Worm (Caenorhabditis elegans): ENCODE measurements around the gene pck-1.

Gene pck-1

ce11 chrIII:62383-62873, 3.6 kb downstream of the pck-1 start (continued):
- TF ChIP-seq alr-1 (tag; optimal IDR thresholded peaks at IDR 0.05): no peak
- TF ChIP-seq nhr-77 (tag; optimal IDR thresholded peaks at IDR 0.05): no peak

ce11 chrIII:61045-61444, 5.0 kb downstream of the pck-1 start, which contains the start of gene btb-5:
Gene btb-5 (minus strand): TSS chrIII:61145.
- no peak for TF ChIP-seq nhr-10 (tag; optimal IDR thresholded peaks at IDR 0.05)
- TF ChIP-seq lin-11 (tag; optimal IDR thresholded peaks at IDR 0.05): no peak
- TF ChIP-seq ceh-82 (tag; optimal IDR thresholded peaks at IDR 0.05): no peak
- TF ChIP-seq ztf-11 (tag; optimal IDR thresholded peaks at IDR 0.05): no peak
- no peak for TF ChIP-seq unc-39 (tag; optimal IDR thresholded peaks at IDR 0.05)
- no peak for TF ChIP-seq mdl-1 (tag; optimal IDR thresholded peaks at IDR 0.05)
- no peak for TF ChIP-seq sma-9 (GFP tag; optimal IDR thresholded peaks at IDR 0.05)
- no peak for TF ChIP-seq sma-9 (tag; optimal IDR thresholded peaks at IDR 0.05)
- no peak for TF ChIP-seq nhr-129 (tag; optimal IDR thresholded peaks at IDR 0.05)
- no peak for TF ChIP-seq ZK546.5 (tag; optimal IDR thresholded peaks at IDR 0.05)
- TF ChIP-seq lsy-2 (tag; optimal IDR thresholded peaks at IDR 0.05): no peak
- no peak for TF ChIP-seq R02D3.7 (tag; optimal IDR thresholded peaks at IDR 0.05)
- no peak for TF ChIP-seq snpc-4 (tag; optimal IDR thresholded peaks at IDR 0.05)
- no peak for TF ChIP-seq F13H6.1 (tag; optimal IDR thresholded peaks at IDR 0.05)
- no peak for TF ChIP-seq C34F6.9 (tag; optimal IDR thresholded peaks at IDR 0.05)

ce11 chrIII:53696-54095, 12.4 kb downstream of the pck-1 start:
- TF ChIP-seq ceh-16 (tag; optimal IDR thresholded peaks at IDR 0.05) (no peak), dmd-4 (tag; optimal IDR thresholded peaks at IDR 0.05) (no peak), R02D3.7 (tag; optimal IDR thresholded peaks at IDR 0.05) (no peak), nhr-77 (tag; optimal IDR thresholded peaks at IDR 0.05) (no peak), elt-1 (tag; optimal IDR thresholded peaks at IDR 0.05) (no peak), egl-27 (tag; optimal IDR thresholded peaks at IDR 0.05) (no peak), unc-55 (GFP tag; optimal IDR thresholded peaks at IDR 0.05) (no peak), unc-62 (GFP tag; optimal IDR thresholded peaks at IDR 0.05) (no peak), nhr-237 (tag; optimal IDR thresholded peaks at IDR 0.05) (no peak), skn-1 (tag; optimal IDR thresholded peaks at IDR 0.05) (no peak), ztf-4 (tag; optimal IDR thresholded peaks at IDR 0.05) (no peak), F13H6.1 (tag; optimal IDR thresholded peaks at IDR 0.05) (no peak), blmp-1 (tag; optimal IDR thresholded peaks at IDR 0.05; ENCODE audit: insufficient read depth) (no peak), nhr-11 (tag; optimal IDR thresholded peaks at IDR 0.05) (no peak), Y55F3AM.14 (GFP tag; optimal IDR thresholded peaks at IDR 0.05) (no peak), crh-2 (tag; optimal IDR thresholded peaks at IDR 0.05) (no peak), nhr-12 (tag; optimal IDR thresholded peaks at IDR 0.05) (no peak), lin-39 (tag; optimal IDR thresholded peaks at IDR 0.05) (no peak)

ce11 chrIII:51622-52021, 14.4 kb downstream of the pck-1 start:
- no peak for TF ChIP-seq sma-3 (GFP tag; optimal IDR thresholded peaks at IDR 0.05)
- no peak for TF ChIP-seq nhr-129 (tag; optimal IDR thresholded peaks at IDR 0.05)
- no peak for TF ChIP-seq zag-1 (tag; optimal IDR thresholded peaks at IDR 0.05)
- TF ChIP-seq aly-2 (tag; optimal IDR thresholded peaks at IDR 0.05): no peak
- no peak for TF ChIP-seq elt-1 (tag; optimal IDR thresholded peaks at IDR 0.05)
- no peak for TF ChIP-seq snpc-4 (tag; optimal IDR thresholded peaks at IDR 0.05)
- TF ChIP-seq ceh-16 (tag; optimal IDR thresholded peaks at IDR 0.05): no peak
- TF ChIP-seq gmeb-1 (tag; optimal IDR thresholded peaks at IDR 0.05): no peak
- TF ChIP-seq ztf-1 (GFP tag; conservative IDR thresholded peaks at IDR 0.05): no peak
- TF ChIP-seq lin-11 (tag; optimal IDR thresholded peaks at IDR 0.05): no peak
- no peak for TF ChIP-seq ZK546.5 (tag; optimal IDR thresholded peaks at IDR 0.05)
- TF ChIP-seq fos-1 (tag; optimal IDR thresholded peaks at IDR 0.05): no peak
- TF ChIP-seq sem-4 (tag; optimal IDR thresholded peaks at IDR 0.05): no peak
- TF ChIP-seq sma-9 (GFP tag; optimal IDR thresholded peaks at IDR 0.05): no peak
- no peak for TF ChIP-seq sma-9 (tag; optimal IDR thresholded peaks at IDR 0.05)
- TF ChIP-seq nhr-12 (tag; optimal IDR thresholded peaks at IDR 0.05): no peak
- TF ChIP-seq lsy-2 (tag; optimal IDR thresholded peaks at IDR 0.05): no peak

Data from whole organism, L2 larva.